Worm (Caenorhabditis elegans) whole organism, young adult: ENCODE measurements around the gene ugt-9.

Source experiments
- B0261.1 ChIP-seq: sonication (generic microtip); optimal IDR thresholded peaks from 2 replicates; lab custom pipeline; 2016; ENCODE audit warnings: mild to moderate bottlenecking, missing genetic modification characterization, moderate library complexity, missing compliant biosample characterization
- B0336.3 ChIP-seq: fragments of 200-800 bp; sonication (Bioruptor generic); IDR thresholded peaks from 2 replicates; pipeline ENCODE4 v1.3.6; 2022; ENCODE audit warnings: missing genetic modification characterization, missing compliant biosample characterization
- F39B2.1 ChIP-seq: fragments of 200-800 bp; sonication (Bioruptor generic); IDR thresholded peaks from 2 replicates; pipeline ENCODE4 v1.3.6; 2022; ENCODE audit warnings: missing genetic modification reagents, missing genetic modification characterization, missing compliant biosample characterization
- F57C9.4 ChIP-seq: sonication (generic microtip); optimal IDR thresholded peaks from 2 replicates; lab custom pipeline; 2017; ENCODE audit warnings: mild to moderate bottlenecking, missing genetic modification characterization, missing compliant biosample characterization
- K11D2.4 ChIP-seq: fragments of 200-800 bp; sonication (Bioruptor generic); IDR thresholded peaks from 2 replicates; pipeline ENCODE4 v1.3.6; 2022; ENCODE audit warnings: missing genetic modification reagents, missing genetic modification characterization, missing compliant biosample characterization
- Y53G8AR.9 ChIP-seq: fragments of 200-800 bp; sonication (Bioruptor generic); conservative IDR thresholded peaks from 2 replicates; pipeline ENCODE4 v1.3.6; 2022; ENCODE audit warnings: missing genetic modification reagents, missing genetic modification characterization, missing compliant biosample characterization
- Y79H2A.3 ChIP-seq: fragments of 200-800 bp; sonication (Bioruptor generic); conservative IDR thresholded peaks from 2 replicates; pipeline ENCODE4 v1.3.6; 2022; ENCODE audit warnings: missing genetic modification reagents, missing genetic modification characterization, missing compliant biosample characterization
- aptf-2 ChIP-seq: fragments of 200-800 bp; sonication (Bioruptor generic); conservative IDR thresholded peaks from 2 replicates; pipeline ENCODE4 v1.3.6; 2022; ENCODE audit warnings: missing genetic modification reagents, missing genetic modification characterization, missing compliant biosample characterization
- attf-5 ChIP-seq: fragments of 200-800 bp; sonication (Bioruptor generic); optimal IDR thresholded peaks from 2 replicates; lab custom pipeline; 2018; ENCODE audit warnings: mild to moderate bottlenecking, missing genetic modification characterization, missing compliant biosample characterization
- bed-1 ChIP-seq: fragments of 200-800 bp; sonication (Bioruptor generic); IDR thresholded peaks from 2 replicates; pipeline ENCODE4 v1.3.6; 2022; ENCODE audit warnings: missing genetic modification reagents, missing genetic modification characterization, missing compliant biosample characterization
- ccch-3 ChIP-seq: fragments of 200-800 bp; sonication (Bioruptor generic); optimal IDR thresholded peaks from 2 replicates; lab custom pipeline; 2018; ENCODE audit warnings: mild to moderate bottlenecking, missing genetic modification characterization, missing compliant biosample characterization
- cebp-1 ChIP-seq, 2 experiments: fragments of 200-800 bp in 1 of 2; sonication (Bioruptor generic) in 1 of 2; sonication (generic microtip) in 1 of 2; IDR thresholded peaks in 1 of 2; optimal IDR thresholded peaks in 1 of 2; 2 replicates each; pipeline versions ENCODE4 v1.3.6 to Lab custom; 2017 to 2022; ENCODE audit warnings: missing compliant biosample characterization in 2 of 2, missing genetic modification characterization in 2 of 2, mild to moderate bottlenecking in 1 of 2, missing genetic modification reagents in 1 of 2, moderate library complexity in 1 of 2
- ceh-40 ChIP-seq: fragments of 200-800 bp; sonication (Bioruptor generic); IDR thresholded peaks from 2 replicates; pipeline ENCODE4 v1.3.6; 2022; ENCODE audit warnings: missing genetic modification characterization, missing compliant biosample characterization
- ceh-58 ChIP-seq: fragments of 200-800 bp; sonication (Bioruptor generic); IDR thresholded peaks from 2 replicates; pipeline ENCODE4 v1.3.6; 2022; ENCODE audit warnings: missing genetic modification characterization, missing compliant biosample characterization
- ceh-91 ChIP-seq: fragments of 200-800 bp; sonication (Bioruptor generic); IDR thresholded peaks from 2 replicates; pipeline ENCODE4 v1.3.6; 2022; ENCODE audit warnings: missing genetic modification reagents, missing genetic modification characterization, missing compliant biosample characterization
- egrh-3 ChIP-seq: fragments of 200-800 bp; sonication (Bioruptor generic); IDR thresholded peaks from 2 replicates; pipeline ENCODE4 v1.3.6; 2022; ENCODE audit warnings: missing genetic modification reagents, missing genetic modification characterization, missing compliant biosample characterization
- fkh-3 ChIP-seq: sonication (generic microtip); optimal IDR thresholded peaks from 2 replicates; lab custom pipeline; 2016; ENCODE audit warnings: mild to moderate bottlenecking, missing genetic modification characterization, missing compliant biosample characterization
- hmg-1.2 ChIP-seq: fragments of 200-800 bp; sonication (Bioruptor generic); IDR thresholded peaks from 2 replicates; pipeline ENCODE4 v1.3.6; 2022; ENCODE audit warnings: missing genetic modification reagents, missing genetic modification characterization, missing compliant biosample characterization
- hmg-20 ChIP-seq: fragments of 200-800 bp; sonication (Bioruptor generic); IDR thresholded peaks from 2 replicates; pipeline ENCODE4 v1.3.6; 2022; ENCODE audit warnings: missing genetic modification reagents, missing genetic modification characterization, missing compliant biosample characterization
- hrde-1 ChIP-seq: sonication (generic microtip); optimal IDR thresholded peaks from 2 replicates; lab custom pipeline; 2016; ENCODE audit warnings: missing genetic modification characterization, mild to moderate bottlenecking, missing compliant biosample characterization, moderate library complexity, missing genotype, missing genetic modification reagents, borderline replicate concordance
- let-526 ChIP-seq: fragments of 200-800 bp; sonication (Bioruptor generic); IDR thresholded peaks from 2 replicates; pipeline ENCODE4 v1.3.6; 2022; ENCODE audit warnings: missing genetic modification reagents, missing genetic modification characterization, missing compliant biosample characterization
- lin-26 ChIP-seq: fragments of 200-800 bp; sonication (Bioruptor generic); IDR thresholded peaks from 2 replicates; pipeline ENCODE4 v1.3.6; 2022; ENCODE audit warnings: missing genetic modification reagents, missing genetic modification characterization, missing compliant biosample characterization
- lir-1 ChIP-seq: fragments of 200-800 bp; sonication (Bioruptor generic); conservative IDR thresholded peaks from 2 replicates; pipeline ENCODE4 v1.3.6; 2022; ENCODE audit warnings: missing genetic modification reagents, missing genetic modification characterization, missing compliant biosample characterization
- madf-10 ChIP-seq: sonication (generic microtip); optimal IDR thresholded peaks from 2 replicates; lab custom pipeline; 2016; ENCODE audit warnings: mild to moderate bottlenecking, missing genetic modification characterization, missing compliant biosample characterization
- mes-4 ChIP-seq: sonication (generic microtip); optimal IDR thresholded peaks from 2 replicates; lab custom pipeline; 2016; ENCODE audit warnings: missing genotype, missing genetic modification characterization, missing compliant biosample characterization
- nhr-120 ChIP-seq: fragments of 200-800 bp; sonication (Bioruptor generic); IDR thresholded peaks from 2 replicates; pipeline ENCODE4 v1.3.6; 2022; ENCODE audit warnings: missing genetic modification characterization, missing compliant biosample characterization
- nhr-179 ChIP-seq: sonication (generic microtip); optimal IDR thresholded peaks from 2 replicates; lab custom pipeline; 2016; ENCODE audit warnings: mild to moderate bottlenecking, missing genetic modification characterization, missing compliant biosample characterization
- nhr-80 ChIP-seq: sonication (generic microtip); optimal IDR thresholded peaks from 2 replicates; lab custom pipeline; 2016; ENCODE audit warnings: missing genetic modification characterization, missing compliant biosample characterization
- pbrm-1 ChIP-seq: fragments of 200-800 bp; sonication (Bioruptor generic); IDR thresholded peaks from 2 replicates; pipeline ENCODE4 v1.3.6; 2022; ENCODE audit warnings: missing genetic modification reagents, missing genetic modification characterization, missing compliant biosample characterization
- pha-4 ChIP-seq: fragments of 150-350 bp; sonication (generic microtip); optimal IDR thresholded peaks from 2 replicates; lab custom pipeline; 2014; ENCODE audit warnings: missing biosample characterization, missing genetic modification reagents, missing genetic modification characterization
- rcor-1 ChIP-seq: fragments of 200-800 bp; sonication (Bioruptor generic); IDR thresholded peaks from 2 replicates; pipeline ENCODE4 v1.3.6; 2022; ENCODE audit warnings: missing genetic modification reagents, missing genetic modification characterization, missing compliant biosample characterization
- sea-2 ChIP-seq: fragments of 200-800 bp; sonication (Bioruptor generic); IDR thresholded peaks from 2 replicates; pipeline ENCODE4 v1.3.6; 2022; ENCODE audit warnings: missing genetic modification characterization, missing compliant biosample characterization
- snpc-1.3 ChIP-seq: sonication (generic microtip); optimal IDR thresholded peaks from 2 replicates; lab custom pipeline; 2017; ENCODE audit warnings: missing genetic modification characterization, mild to moderate bottlenecking, missing compliant biosample characterization, antibody characterized with exemption, moderate library complexity, missing genotype, missing genetic modification reagents; ENCODE audit not compliant: insufficient read depth
- snpc-3.4 ChIP-seq: sonication (generic microtip); optimal IDR thresholded peaks from 2 replicates; lab custom pipeline; 2017; ENCODE audit warnings: missing genetic modification characterization, mild to moderate bottlenecking, missing compliant biosample characterization, antibody characterized with exemption, moderate library complexity, missing genotype, missing genetic modification reagents
- sptf-2 ChIP-seq: fragments of 200-800 bp; sonication (Bioruptor generic); optimal IDR thresholded peaks from 2 replicates; lab custom pipeline; 2018; ENCODE audit warnings: mild to moderate bottlenecking, missing genetic modification characterization, missing compliant biosample characterization
- tbx-9 ChIP-seq: sonication (generic microtip); optimal IDR thresholded peaks from 2 replicates; lab custom pipeline; 2016; ENCODE audit warnings: borderline replicate concordance, missing genetic modification characterization, inconsistent platforms, missing compliant biosample characterization

The ugt-9 gene

ce11 chrV:4922024-4922423 is 26.2 kb downstream of the ugt-9 start, which contains the start of gene srh-22:
srh-22 (plus strand) TSS chrV:4922324.
- TF ChIP-seq snpc-1.3 (tag; lab: Kevin White, UChicago), result no peak
- no peak for TF ChIP-seq let-526
- TF ChIP-seq hmg-1.2 (GFP tag; lab: Robert Waterston, UW), result no peak
- no peak for TF ChIP-seq K11D2.4 (GFP tag; lab: Robert Waterston, UW)
- TF ChIP-seq hrde-1 (tag; lab: Kevin White, UChicago), result no peak
- TF ChIP-seq sptf-2 (GFP tag; lab: Kevin White, UChicago), result no peak
- no peak for TF ChIP-seq B0261.1 (tag; lab: Kevin White, UChicago)

ce11 chrV:4924618-4925017 is 28.8 kb downstream of the ugt-9 start, which contains the start of gene srh-20:
srh-20 (plus strand) TSS chrV:4924918.
- TF ChIP-seq B0336.3 (GFP tag; lab: Robert Waterston, UW) (no peak), pha-4 (tag; lab: Kevin White, UChicago) (no peak), ceh-91 (no peak), ceh-40 (no peak), snpc-1.3 (tag; lab: Kevin White, UChicago) (no peak), ccch-3 (GFP tag; lab: Kevin White, UChicago) (no peak), Y79H2A.3 (GFP tag; lab: Robert Waterston, UW) (no peak), madf-10 (tag; lab: Kevin White, UChicago) (no peak), nhr-80 (tag; lab: Kevin White, UChicago) (no peak), pbrm-1 (GFP tag; lab: Robert Waterston, UW) (no peak), snpc-3.4 (tag; lab: Kevin White, UChicago) (no peak), bed-1 (no peak), nhr-179 (tag; lab: Kevin White, UChicago) (no peak), lir-1 (GFP tag; lab: Robert Waterston, UW) (no peak), mes-4 (tag; lab: Kevin White, UChicago) (no peak), nhr-120 (GFP tag; lab: Robert Waterston, UW) (no peak)

ce11 chrV:4926371-4926770 is 30.5 kb downstream of the ugt-9 start, which contains the start of gene srh-21:
srh-21 (plus strand) TSS chrV:4926671.
- TF ChIP-seq rcor-1 (GFP tag; lab: Robert Waterston, UW), result no peak
- no peak for TF ChIP-seq pbrm-1 (GFP tag; lab: Robert Waterston, UW)
- no peak for TF ChIP-seq hrde-1 (tag; lab: Kevin White, UChicago)
- no peak for TF ChIP-seq F57C9.4 (tag; lab: Kevin White, UChicago)
- no peak for TF ChIP-seq hmg-20 (GFP tag; lab: Robert Waterston, UW)
- TF ChIP-seq, all 124 proteins: peak for 0

ce11 chrV:4929842-4930241 is 34.0 kb downstream of the ugt-9 start, which contains the start of gene str-205:
str-205 (minus strand) TSS chrV:4929942.
- TF ChIP-seq tbx-9 (tag; lab: Kevin White, UChicago) (no peak), attf-5 (GFP tag; lab: Kevin White, UChicago) (no peak), ceh-58 (GFP tag; lab: Robert Waterston, UW) (no peak), lin-26 (GFP tag; lab: Robert Waterston, UW) (no peak), F39B2.1 (GFP tag; lab: Robert Waterston, UW) (no peak)

- TF ChIP-seq Y53G8AR.9, result no peak
- no peak for TF ChIP-seq fkh-3 (tag; lab: Kevin White, UChicago)
- no peak for TF ChIP-seq sea-2
- no peak for TF ChIP-seq cebp-1 (GFP tag; IDR thresholded peaks at IDR 0.05; lab: Robert Waterston, UW)
- TF ChIP-seq cebp-1 (tag; optimal IDR thresholded peaks at IDR 0.05; lab: Kevin White, UChicago), result no peak
- TF ChIP-seq aptf-2 (GFP tag; lab: Robert Waterston, UW), result no peak
- TF ChIP-seq egrh-3 (GFP tag; lab: Robert Waterston, UW), result no peak
Observed at ce11 chrV:4932814-4933213, 37.0 kb downstream of the ugt-9 start, which contains the start of gene C02E7.10. C02E7.10 (minus strand) TSS chrV:4933045.
